Comparison of ENCODE assay signal across 1 fruit fly cellular context in the genomic region with DNA sequence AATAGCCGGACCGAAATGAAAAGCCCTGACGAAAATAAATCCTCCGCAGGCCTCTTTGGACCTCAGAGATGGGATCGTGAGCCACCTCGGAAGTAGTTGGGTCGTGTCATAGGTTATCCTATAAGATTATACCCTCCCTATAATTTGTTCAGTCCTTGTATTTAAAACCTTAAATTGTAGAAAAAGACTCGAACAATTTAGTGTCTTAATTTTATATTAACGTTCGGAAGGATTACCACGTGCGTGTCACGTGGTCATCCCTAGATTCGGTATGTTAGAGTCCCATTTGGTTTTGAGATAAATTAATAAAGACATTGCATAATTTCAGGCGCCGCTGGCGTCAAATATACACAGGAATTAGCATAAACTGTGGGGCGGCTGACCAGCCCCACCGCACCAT.
TF ChIP-seq lines count a peak whose summit lies in the region.

No protein-coding gene starts in this region.

TF ChIP-seq in whole organism, embryonic, 481 proteins besides CTCF, POLR2A, EP300 and RAD21 (continued from another document and continues in another):
- TF ChIP-seq CG8089 (GFP tag; optimal IDR thresholded peaks at IDR 0.05; lab: Kevin White, UChicago) (peak; percentile 7), Optix (GFP tag; IDR thresholded peaks at IDR 0.05; lab: Robert Waterston, UW) (no peak), CG17568 (GFP tag; optimal IDR thresholded peaks at IDR 0.05; lab: Kevin White, UChicago) (peak; percentile 38), emc (GFP tag; optimal IDR thresholded peaks at IDR 0.05; lab: Kevin White, UChicago) (no peak), CG10431 (GFP tag; optimal IDR thresholded peaks at IDR 0.05; lab: Kevin White, UChicago) (no peak), org-1 (GFP tag; optimal IDR thresholded peaks at IDR 0.05; lab: Kevin White, UChicago) (peak; percentile 31), CG4854 (GFP tag; optimal IDR thresholded peaks at IDR 0.05; lab: Kevin White, UChicago) (no peak), CG15601 (tag; optimal IDR thresholded peaks at IDR 0.05; lab: Kevin White, UChicago) (peak; percentile 35), Adf1 (GFP tag; IDR thresholded peaks at IDR 0.05; lab: Robert Waterston, UW) (no peak; the same call in 1 of the 2 replicates), CG30020 (tag; optimal IDR thresholded peaks at IDR 0.05; lab: Kevin White, UChicago) (no peak), CG4424 (GFP tag; optimal IDR thresholded peaks at IDR 0.05; lab: Kevin White, UChicago) (peak; percentile 54), NfI (GFP tag; optimal IDR thresholded peaks at IDR 0.05; lab: Kevin White, UChicago) (peak; percentile 37), CG6272 (GFP tag; IDR thresholded peaks at IDR 0.05; lab: Robert Waterston, UW) (0 out of 2 replicates have a peak, but pooled peaks have one; percentile 22), bsh (GFP tag; optimal IDR thresholded peaks at IDR 0.05; lab: Kevin White, UChicago) (peak; percentile 7 to 67), bbx (GFP tag; IDR thresholded peaks at IDR 0.05; lab: Robert Waterston, UW; ENCODE audit: partially characterized antibody) (peak; percentile 69), CG43689 (GFP tag; IDR thresholded peaks at IDR 0.05; lab: Robert Waterston, UW) (no peak), Fer2 (tag; optimal IDR thresholded peaks at IDR 0.05; lab: Kevin White, UChicago) (no peak), trem (tag; optimal IDR thresholded peaks at IDR 0.05; lab: Kevin White, UChicago) (peak; percentile 42), CG8944 (GFP tag; optimal IDR thresholded peaks at IDR 0.05; lab: Kevin White, UChicago) (peak; percentile 40), CG13624 (GFP tag; optimal IDR thresholded peaks at IDR 0.05; lab: Kevin White, UChicago) (peak; percentile 46), lmd (GFP tag; IDR thresholded peaks at IDR 0.05; lab: Robert Waterston, UW) (peak; percentile 65), zen (tag; optimal IDR thresholded peaks at IDR 0.05; lab: Kevin White, UChicago) (peak; percentile 34), Hr39 (optimal IDR thresholded peaks at IDR 0.05; lab: Kevin White, UChicago) (no peak), CG4282 (GFP tag; optimal IDR thresholded peaks at IDR 0.05; lab: Kevin White, UChicago) (peak; percentile 4), CG11696 (GFP tag; IDR thresholded peaks at IDR 0.05; lab: Robert Waterston, UW) (peak; percentile 55; the same call in 1 of the 2 replicates), sqz (GFP tag; optimal IDR thresholded peaks at IDR 0.05; lab: Kevin White, UChicago) (no peak), Side (GFP tag; optimal IDR thresholded peaks at IDR 0.05; lab: Kevin White, UChicago) (peak; percentile 67), CG9876 (GFP tag; optimal IDR thresholded peaks at IDR 0.05; lab: Kevin White, UChicago) (no peak), CG6813 (GFP tag; optimal IDR thresholded peaks at IDR 0.05; lab: Kevin White, UChicago) (peak; percentile 42), Ptx1 (GFP tag; IDR thresholded peaks at IDR 0.05; lab: Robert Waterston, UW) (peak; percentile 60), Atf-2 (GFP tag; optimal IDR thresholded peaks at IDR 0.05; lab: Kevin White, UChicago) (peak; percentile 12), CG13123 (GFP tag; optimal IDR thresholded peaks at IDR 0.05; lab: Kevin White, UChicago) (peak; percentile 55), Blimp-1 (GFP tag; optimal IDR thresholded peaks at IDR 0.05; lab: Kevin White, UChicago) (peak; percentile 53), Nf-YC (tag; optimal IDR thresholded peaks at IDR 0.05; lab: Kevin White, UChicago) (no peak), jumu (GFP tag; optimal IDR thresholded peaks at IDR 0.05; lab: Kevin White, UChicago) (peak; percentile 42), HLH4C (GFP tag; IDR thresholded peaks at IDR 0.05; lab: Robert Waterston, UW; ENCODE audit: partially characterized antibody) (peak; percentile 51; the same call in 1 of the 3 replicates), CG11085 (GFP tag; IDR thresholded peaks at IDR 0.05; lab: Robert Waterston, UW) (no peak), B-H1 (GFP tag; IDR thresholded peaks at IDR 0.05; lab: Robert Waterston, UW) (no peak; the same call in 2 of the 3 replicates), CG32772 (GFP tag; IDR thresholded peaks at IDR 0.05; lab: Robert Waterston, UW) (no peak), CG17328 (GFP tag; IDR thresholded peaks at IDR 0.05; lab: Robert Waterston, UW) (peak; percentile 57), jing (GFP tag; optimal IDR thresholded peaks at IDR 0.05; lab: Kevin White, UChicago) (peak; percentile 3), exex (tag; optimal IDR thresholded peaks at IDR 0.05; lab: Kevin White, UChicago) (no peak), pho (GFP tag; optimal IDR thresholded peaks at IDR 0.05; lab: Kevin White, UChicago) (peak; percentile 29), CG12299 (tag; optimal IDR thresholded peaks at IDR 0.05; lab: Kevin White, UChicago) (no peak), Gsc (GFP tag; IDR thresholded peaks at IDR 0.05; lab: Robert Waterston, UW) (no peak), lola (GFP tag; optimal IDR thresholded peaks at IDR 0.05; lab: Kevin White, UChicago) (peak in 1 of 3 experiments; percentile 55), z (GFP tag; IDR thresholded peaks at IDR 0.05; lab: Robert Waterston, UW) (no peak), CG2116 (GFP tag; optimal IDR thresholded peaks at IDR 0.05; lab: Kevin White, UChicago) (peak; percentile 37), CG17802 (tag; optimal IDR thresholded peaks at IDR 0.05; lab: Kevin White, UChicago) (no peak), wek (GFP tag; optimal IDR thresholded peaks at IDR 0.05; lab: Kevin White, UChicago) (no peak), corto (GFP tag; optimal IDR thresholded peaks at IDR 0.05; lab: Kevin White, UChicago) (no peak), E2f2 (GFP tag; IDR thresholded peaks at IDR 0.05; lab: Robert Waterston, UW) (peak; percentile 20; the same call in 1 of the 2 replicates), CG1647 (GFP tag; optimal IDR thresholded peaks at IDR 0.05; lab: Kevin White, UChicago) (no peak), Trl (optimal IDR thresholded peaks at IDR 0.05; lab: Kevin White, UChicago) (no peak), Trl (GFP tag; optimal IDR thresholded peaks at IDR 0.05; lab: Kevin White, UChicago) (peak; percentile 49), rib (GFP tag; IDR thresholded peaks at IDR 0.05; lab: Robert Waterston, UW) (no peak), MBD-R2 (GFP tag; IDR thresholded peaks at IDR 0.05; lab: Robert Waterston, UW) (peak; percentile 34; the same call in 1 of the 2 replicates), ranshi (GFP tag; IDR thresholded peaks at IDR 0.05; lab: Robert Waterston, UW) (peak; percentile 51; the same call in 1 of the 2 replicates), gsb-n (tag; optimal IDR thresholded peaks at IDR 0.05; lab: Kevin White, UChicago) (peak; percentile 2), CG6689 (GFP tag; IDR thresholded peaks at IDR 0.05; lab: Robert Waterston, UW) (peak; percentile 55), CG14441 (GFP tag; IDR thresholded peaks at IDR 0.05; lab: Robert Waterston, UW) (0 out of 2 replicates have a peak, but pooled peaks have one; percentile 24), CG17385 (GFP tag; optimal IDR thresholded peaks at IDR 0.05; lab: Kevin White, UChicago) (peak; percentile 46), Hr3 (GFP tag; optimal IDR thresholded peaks at IDR 0.05; lab: Kevin White, UChicago) (peak; percentile 22), CG8290 (GFP tag; optimal IDR thresholded peaks at IDR 0.05; lab: Kevin White, UChicago) (peak; percentile 76), CG8290 (tag; optimal IDR thresholded peaks at IDR 0.05; lab: Kevin White, UChicago) (peak; percentile 37 to 83), CG12391 (tag; optimal IDR thresholded peaks at IDR 0.05; lab: Kevin White, UChicago) (peak; percentile 71), Tbp (GFP tag; optimal IDR thresholded peaks at IDR 0.05; lab: Kevin White, UChicago) (no peak), nerfin-1 (tag; optimal IDR thresholded peaks at IDR 0.05; lab: Kevin White, UChicago) (peak; percentile 14), NC2β (GFP tag; optimal IDR thresholded peaks at IDR 0.05; lab: Kevin White, UChicago) (peak; percentile 43), pros (GFP tag; optimal IDR thresholded peaks at IDR 0.05; lab: Kevin White, UChicago) (no peak), CG12659 (GFP tag; optimal IDR thresholded peaks at IDR 0.05; lab: Kevin White, UChicago) (peak; percentile 5), Nf-YA (GFP tag; IDR thresholded peaks at IDR 0.05; lab: Robert Waterston, UW) (0 out of 2 replicates have a peak, but pooled peaks have one; percentile 19), Elba2 (GFP tag; optimal IDR thresholded peaks at IDR 0.05; lab: Kevin White, UChicago) (no peak), Taf1 (GFP tag; IDR thresholded peaks at IDR 0.05; lab: Robert Waterston, UW) (no peak), CG17612 (GFP tag; IDR thresholded peaks at IDR 0.05; lab: Robert Waterston, UW) (0 out of 2 replicates have a peak, but pooled peaks have one; percentile 52), MTF-1 (GFP tag; optimal IDR thresholded peaks at IDR 0.05; lab: Kevin White, UChicago; ENCODE audit: borderline replicate concordance) (no peak), HmgD (GFP tag; optimal IDR thresholded peaks at IDR 0.05; lab: Kevin White, UChicago) (no peak), pzg (GFP tag; optimal IDR thresholded peaks at IDR 0.05; lab: Kevin White, UChicago) (peak; percentile 0), gsb (GFP tag; IDR thresholded peaks at IDR 0.05; lab: Robert Waterston, UW) (no peak), kni (GFP tag; optimal IDR thresholded peaks at IDR 0.05; lab: Kevin White, UChicago) (no peak), CG16815 (GFP tag; optimal IDR thresholded peaks at IDR 0.05; lab: Kevin White, UChicago) (peak; percentile 30), CG2120 (GFP tag; optimal IDR thresholded peaks at IDR 0.05; lab: Kevin White, UChicago) (peak; percentile 71), Antp (GFP tag; optimal IDR thresholded peaks at IDR 0.05; lab: Kevin White, UChicago) (peak; percentile 43), mirr (GFP tag; optimal IDR thresholded peaks at IDR 0.05; lab: Kevin White, UChicago) (no peak), PHDP (tag; optimal IDR thresholded peaks at IDR 0.05; lab: Kevin White, UChicago) (peak; percentile 64), da (GFP tag; optimal IDR thresholded peaks at IDR 0.05; lab: Kevin White, UChicago) (peak; percentile 12), Xrp1 (GFP tag; IDR thresholded peaks at IDR 0.05; lab: Robert Waterston, UW) (peak; percentile 75), CG15696 (tag; optimal IDR thresholded peaks at IDR 0.05; lab: Kevin White, UChicago) (peak; percentile 56), nom (GFP tag; optimal IDR thresholded peaks at IDR 0.05; lab: Kevin White, UChicago) (no peak), CG14965 (GFP tag; optimal IDR thresholded peaks at IDR 0.05; lab: Kevin White, UChicago; ENCODE audit: borderline replicate concordance) (no peak), pita (GFP tag; optimal IDR thresholded peaks at IDR 0.05; lab: Kevin White, UChicago) (no peak), CG3407 (GFP tag; optimal IDR thresholded peaks at IDR 0.05; lab: Kevin White, UChicago) (peak; percentile 7), gcm2 (GFP tag; optimal IDR thresholded peaks at IDR 0.05; lab: Kevin White, UChicago) (no peak), pan (optimal IDR thresholded peaks at IDR 0.05; lab: Kevin White, UChicago) (no peak), pan (GFP tag; optimal IDR thresholded peaks at IDR 0.05 in 1 of 2, IDR thresholded peaks at IDR 0.05 in 1 of 2) (peak in 1 of 2 experiments; percentile 41), tup (GFP tag; optimal IDR thresholded peaks at IDR 0.05; lab: Kevin White, UChicago) (peak; percentile 21), D19B (GFP tag; optimal IDR thresholded peaks at IDR 0.05; lab: Kevin White, UChicago) (no peak), Oli (tag; optimal IDR thresholded peaks at IDR 0.05; lab: Kevin White, UChicago) (peak; percentile 45), HmgZ (tag; optimal IDR thresholded peaks at IDR 0.05; lab: Kevin White, UChicago) (peak; percentile 41), CG13296 (GFP tag; optimal IDR thresholded peaks at IDR 0.05; lab: Kevin White, UChicago) (peak; percentile 5), dysf (GFP tag; IDR thresholded peaks at IDR 0.05; lab: Robert Waterston, UW) (peak; percentile 44), Sox100B (GFP tag; optimal IDR thresholded peaks at IDR 0.05; lab: Kevin White, UChicago) (peak; percentile 26), cato (GFP tag; optimal IDR thresholded peaks at IDR 0.05; lab: Kevin White, UChicago; ENCODE audit: borderline replicate concordance) (no peak), CG4730 (GFP tag; IDR thresholded peaks at IDR 0.05; lab: Robert Waterston, UW) (no peak), CG7372 (GFP tag; IDR thresholded peaks at IDR 0.05; lab: Robert Waterston, UW) (no peak), tll (GFP tag; optimal IDR thresholded peaks at IDR 0.05; lab: Kevin White, UChicago) (no peak), CG42726 (GFP tag; IDR thresholded peaks at IDR 0.05; lab: Robert Waterston, UW; ENCODE audit: partially characterized antibody) (no peak; the same call in 1 of the 2 replicates), wdn (GFP tag; IDR thresholded peaks at IDR 0.05; lab: Robert Waterston, UW) (no peak), cg (GFP tag; optimal IDR thresholded peaks at IDR 0.05; lab: Kevin White, UChicago) (no peak), psq (GFP tag; optimal IDR thresholded peaks at IDR 0.05; lab: Kevin White, UChicago) (no peak), CG5245 (GFP tag; optimal IDR thresholded peaks at IDR 0.05; lab: Kevin White, UChicago) (peak; percentile 35), CG30431 (GFP tag; optimal IDR thresholded peaks at IDR 0.05; lab: Kevin White, UChicago) (peak; percentile 28), sr (GFP tag; IDR thresholded peaks at IDR 0.05; lab: Robert Waterston, UW) (no peak), CG18619 (GFP tag; optimal IDR thresholded peaks at IDR 0.05; lab: Kevin White, UChicago) (no peak), ro (GFP tag; IDR thresholded peaks at IDR 0.05; lab: Robert Waterston, UW) (no peak), CG15269 (tag; optimal IDR thresholded peaks at IDR 0.05; lab: Kevin White, UChicago) (peak; percentile 49), Fer1 (GFP tag; optimal IDR thresholded peaks at IDR 0.05; lab: Kevin White, UChicago) (peak; percentile 47), CG8765 (GFP tag; IDR thresholded peaks at IDR 0.05; lab: Robert Waterston, UW) (peak; percentile 60; the same call in 1 of the 2 replicates), Hr78 (GFP tag; optimal IDR thresholded peaks at IDR 0.05; lab: Kevin White, UChicago) (peak in 1 of 2 experiments; percentile 36), ase (GFP tag; IDR thresholded peaks at IDR 0.05; lab: Robert Waterston, UW) (no peak), run (tag; optimal IDR thresholded peaks at IDR 0.05; lab: Kevin White, UChicago) (no peak), CG7786 (GFP tag; optimal IDR thresholded peaks at IDR 0.05; lab: Kevin White, UChicago) (peak; percentile 44), CoRest (tag; optimal IDR thresholded peaks at IDR 0.05; lab: Kevin White, UChicago) (peak; percentile 58), BtbVII (GFP tag; optimal IDR thresholded peaks at IDR 0.05; lab: Kevin White, UChicago) (no peak), tx (GFP tag; optimal IDR thresholded peaks at IDR 0.05; lab: Kevin White, UChicago) (peak; percentile 35), CrebB (tag; optimal IDR thresholded peaks at IDR 0.05; lab: Kevin White, UChicago) (peak; percentile 25)
